Worm (Caenorhabditis elegans) whole organism, midembryonic: ENCODE results near the gene pmk-3.

Experiments
- T22C8.4 ChIP-seq: fragments of 200-800 bp; sonication (Bioruptor generic); IDR thresholded peaks from 2 replicates; pipeline ENCODE4 v1.3.6; 2022; ENCODE audit warnings: missing genetic modification characterization, missing compliant biosample characterization
- cog-1 ChIP-seq: sonication (generic microtip); optimal IDR thresholded peaks from 2 replicates; lab custom pipeline; 2016; ENCODE audit warnings: missing genetic modification characterization, missing compliant biosample characterization
- flt-1 ChIP-seq: fragments of 200-800 bp; sonication (Bioruptor generic); IDR thresholded peaks from 2 replicates; pipeline ENCODE4 v1.3.6; 2022; ENCODE audit warnings: missing genetic modification characterization, missing compliant biosample characterization
- klf-2 ChIP-seq: fragments of 200-800 bp; sonication (Bioruptor generic); conservative IDR thresholded peaks from 2 replicates; pipeline ENCODE4 v1.3.6; 2022; ENCODE audit warnings: missing genetic modification reagents, missing genetic modification characterization, missing compliant biosample characterization
- med-1 ChIP-seq: sonication (generic microtip); optimal IDR thresholded peaks from 2 replicates; lab custom pipeline; 2017; ENCODE audit warnings: missing genetic modification characterization, mild to moderate bottlenecking, missing compliant biosample characterization, antibody characterized with exemption, missing genetic modification reagents; ENCODE audit not compliant: insufficient read depth
- ref-1 ChIP-seq: fragments of 200-800 bp; sonication (Bioruptor generic); conservative IDR thresholded peaks from 2 replicates; pipeline ENCODE4 v1.3.6; 2022; ENCODE audit warnings: missing genetic modification reagents, missing genetic modification characterization, missing compliant biosample characterization
- tab-1 ChIP-seq: fragments of 200-800 bp; sonication (Bioruptor generic); IDR thresholded peaks from 2 replicates; pipeline ENCODE4 v1.3.6; 2022; ENCODE audit warnings: missing genetic modification characterization, missing compliant biosample characterization
- ztf-23 ChIP-seq: fragments of 200-800 bp; sonication (Bioruptor generic); IDR thresholded peaks from 2 replicates; pipeline ENCODE4 v1.3.6; 2022; ENCODE audit warnings: missing genetic modification reagents, missing genetic modification characterization, missing compliant biosample characterization
- ztf-29 ChIP-seq: fragments of 200-800 bp; sonication (Bioruptor generic); IDR thresholded peaks from 2 replicates; pipeline ENCODE4 v1.3.6; 2022; ENCODE audit warnings: missing genetic modification reagents, missing genetic modification characterization, missing compliant biosample characterization

pmk-3 gene

DNA sequence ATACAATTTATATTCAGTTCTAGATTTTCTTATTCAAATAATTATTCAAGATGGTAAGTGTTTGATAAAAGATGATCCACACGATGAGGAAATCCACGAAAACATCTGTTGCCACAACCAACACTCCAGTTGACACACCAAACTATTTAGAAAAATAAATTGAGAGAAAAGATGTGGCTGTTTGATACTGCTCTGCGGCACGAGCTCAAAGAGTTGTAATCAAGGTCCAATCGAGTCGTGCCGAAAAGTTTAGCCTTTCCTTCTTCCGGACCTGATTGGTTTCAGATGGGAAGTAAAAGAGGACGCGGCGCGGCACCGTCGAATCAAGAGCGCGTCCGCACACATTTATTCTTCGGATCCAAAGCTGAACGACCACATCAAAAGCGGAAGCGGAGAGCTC, 2.5 kb upstream of the pmk-3 start:
- TF ChIP-seq tab-1 (GFP tag; lab: Robert Waterston, UW): no peak
- TF ChIP-seq cog-1 (tag; lab: Kevin White, UChicago): no peak
- TF ChIP-seq ref-1: no peak
- TF ChIP-seq ztf-23: no peak
- no peak for TF ChIP-seq flt-1 (GFP tag; lab: Robert Waterston, UW)
- no peak for TF ChIP-seq T22C8.4 (GFP tag; lab: Robert Waterston, UW)
- TF ChIP-seq med-1: no peak
- no peak for TF ChIP-seq ztf-29 (GFP tag; lab: Robert Waterston, UW)
- no peak for TF ChIP-seq klf-2 (GFP tag; lab: Robert Waterston, UW)

DNA sequence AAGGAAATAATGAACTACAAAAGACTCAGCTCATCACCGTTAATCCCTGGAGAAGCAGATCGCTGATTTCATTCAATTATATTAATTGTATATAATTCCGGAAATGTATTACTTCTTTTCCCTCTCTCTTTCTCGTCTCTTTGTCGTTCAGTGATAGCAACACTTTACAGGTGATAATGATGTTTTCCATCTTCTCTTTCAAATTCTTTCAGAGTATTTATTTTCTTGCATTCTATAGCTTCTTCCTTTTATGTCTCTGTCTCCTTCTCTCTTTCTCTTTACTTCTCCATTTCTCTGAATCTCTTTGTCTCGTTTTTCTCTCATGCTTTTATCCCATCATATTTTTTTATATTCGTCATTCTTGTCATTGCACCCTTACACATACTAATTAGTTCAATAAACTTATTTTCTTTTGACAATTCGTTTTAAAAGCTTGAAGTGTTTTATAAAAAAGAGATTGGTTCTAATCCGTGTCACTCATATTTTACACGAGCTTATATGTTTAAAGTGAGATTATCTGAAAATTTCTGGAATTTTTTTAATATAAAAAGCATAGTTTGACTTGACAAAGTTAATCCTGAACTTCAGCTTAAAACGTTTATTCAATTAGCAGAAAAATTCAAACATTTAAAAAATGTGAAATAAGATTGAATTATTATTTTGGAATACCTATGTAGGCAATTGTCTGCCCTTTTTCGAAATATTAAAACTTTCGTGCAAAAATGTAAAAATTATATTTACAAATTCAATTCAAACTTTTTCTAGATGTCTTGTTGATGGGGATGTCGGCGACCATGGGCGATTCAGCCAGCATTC, 3.9 kb downstream of the pmk-3 start, which contains the start of gene pmk-2:
Gene pmk-2, plus strand, starts transcription at position 766 of the 816 bp plus-strand sequence.
- TF ChIP-seq flt-1 (GFP tag; lab: Robert Waterston, UW): no peak
- no peak for TF ChIP-seq cog-1 (tag; lab: Kevin White, UChicago)
- TF ChIP-seq ztf-29 (GFP tag; lab: Robert Waterston, UW): no peak
- no peak for TF ChIP-seq T22C8.4 (GFP tag; lab: Robert Waterston, UW)
- no peak for TF ChIP-seq ref-1
- TF ChIP-seq med-1: no peak
- no peak for TF ChIP-seq tab-1 (GFP tag; lab: Robert Waterston, UW)
- TF ChIP-seq ztf-23: no peak
- TF ChIP-seq klf-2 (GFP tag; lab: Robert Waterston, UW): no peak

DNA sequence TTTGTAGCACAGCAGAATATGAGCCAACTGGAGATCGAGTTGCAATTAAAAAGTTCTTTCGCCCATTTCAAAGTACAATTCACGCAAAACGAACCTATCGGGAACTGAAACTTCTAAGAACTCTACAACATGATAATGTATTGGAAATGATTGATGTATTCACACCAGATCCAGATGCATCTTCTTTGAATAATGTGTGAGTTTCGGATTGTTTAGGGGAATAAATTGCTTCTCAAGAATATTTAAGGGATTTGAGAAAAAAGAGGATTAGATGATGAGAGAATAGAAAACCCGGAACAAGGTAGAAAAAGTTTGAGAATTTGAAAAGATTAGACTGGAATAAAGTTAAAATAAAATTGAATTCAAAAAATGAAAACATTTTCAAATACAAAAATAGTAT, 5.3 kb downstream of the pmk-3 start:
- TF ChIP-seq tab-1 (GFP tag; lab: Robert Waterston, UW): no peak
- TF ChIP-seq ref-1: no peak
- TF ChIP-seq flt-1 (GFP tag; lab: Robert Waterston, UW): no peak
- TF ChIP-seq T22C8.4 (GFP tag; lab: Robert Waterston, UW): no peak
- no peak for TF ChIP-seq ztf-29 (GFP tag; lab: Robert Waterston, UW)
- TF ChIP-seq ztf-23: no peak
- no peak for TF ChIP-seq med-1
- TF ChIP-seq klf-2 (GFP tag; lab: Robert Waterston, UW): no peak
- TF ChIP-seq cog-1 (tag; lab: Kevin White, UChicago): no peak

DNA sequence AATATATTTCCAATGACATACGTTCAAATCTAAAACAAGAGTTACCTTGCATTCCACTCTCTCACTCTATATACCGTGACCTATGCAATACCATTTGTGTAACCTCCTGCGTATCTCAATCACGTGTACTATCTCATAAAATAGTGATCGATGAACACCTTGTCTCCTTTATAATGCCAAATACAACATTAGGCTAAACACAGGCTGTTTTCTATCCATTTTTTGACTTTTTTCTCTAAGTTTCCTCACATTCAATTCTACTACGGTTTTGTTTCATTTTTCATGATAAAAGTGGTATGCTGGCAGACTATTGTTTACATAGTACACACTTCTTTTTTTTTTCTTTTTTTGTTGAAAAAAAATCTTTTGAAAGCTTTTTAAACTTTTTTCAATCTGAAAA, 7.3 kb downstream of the pmk-3 start:
- TF ChIP-seq cog-1 (tag; lab: Kevin White, UChicago): no peak
- TF ChIP-seq med-1: no peak
- no peak for TF ChIP-seq ref-1
- TF ChIP-seq T22C8.4 (GFP tag; lab: Robert Waterston, UW): no peak
- no peak for TF ChIP-seq tab-1 (GFP tag; lab: Robert Waterston, UW)
- no peak for TF ChIP-seq flt-1 (GFP tag; lab: Robert Waterston, UW)
- TF ChIP-seq klf-2 (GFP tag; lab: Robert Waterston, UW): no peak
- no peak for TF ChIP-seq ztf-29 (GFP tag; lab: Robert Waterston, UW)
- no peak for TF ChIP-seq ztf-23

DNA sequence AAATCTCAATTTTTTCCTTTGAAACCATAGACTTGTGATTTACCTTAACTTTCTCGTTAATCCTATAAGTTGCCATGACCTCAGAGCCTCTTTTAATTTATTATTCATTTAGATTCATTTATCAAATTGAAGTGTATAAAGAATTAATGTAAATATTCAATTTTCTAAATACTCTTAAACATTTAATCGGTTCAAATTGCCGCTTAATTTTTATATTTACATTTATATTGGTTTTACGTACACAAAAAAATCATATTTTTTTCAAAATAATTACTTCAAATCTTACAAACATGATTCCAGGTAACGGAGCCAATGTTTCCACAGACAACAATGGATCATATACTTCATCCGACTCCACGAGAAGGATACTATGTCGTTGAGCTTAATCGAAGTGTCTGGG, 9.5 kb downstream of the pmk-3 start, which contains the start of gene pmk-1:
Gene pmk-1, plus strand, starts transcription at position 301 of the 400 bp plus-strand sequence.
- no peak for TF ChIP-seq ztf-29 (GFP tag; lab: Robert Waterston, UW)

DNA sequence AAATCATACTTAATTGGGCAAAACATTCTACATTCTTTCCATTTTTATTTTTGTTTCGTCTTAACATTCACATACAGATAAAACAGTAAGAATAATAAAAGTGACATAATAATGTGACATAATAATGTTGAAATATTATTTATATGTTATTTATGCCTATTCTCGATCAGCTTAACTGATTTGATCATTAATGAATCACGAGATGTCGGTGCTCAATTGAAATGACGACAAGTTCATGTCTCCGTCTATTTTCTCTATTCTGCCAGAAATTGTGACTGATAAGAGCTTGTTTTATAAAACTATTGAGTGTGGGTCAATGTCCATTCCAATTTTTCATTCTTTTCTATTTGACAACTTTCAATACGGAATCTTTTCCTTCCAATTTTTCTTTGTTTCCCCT, 12.7 kb downstream of the pmk-3 start:
- TF ChIP-seq klf-2 (GFP tag; lab: Robert Waterston, UW) (no peak), ztf-23 (no peak), med-1 (no peak), ztf-29 (GFP tag; lab: Robert Waterston, UW) (no peak), tab-1 (GFP tag; lab: Robert Waterston, UW) (no peak), flt-1 (GFP tag; lab: Robert Waterston, UW) (no peak), T22C8.4 (GFP tag; lab: Robert Waterston, UW) (no peak), cog-1 (tag; lab: Kevin White, UChicago) (no peak), ref-1 (no peak)

DNA sequence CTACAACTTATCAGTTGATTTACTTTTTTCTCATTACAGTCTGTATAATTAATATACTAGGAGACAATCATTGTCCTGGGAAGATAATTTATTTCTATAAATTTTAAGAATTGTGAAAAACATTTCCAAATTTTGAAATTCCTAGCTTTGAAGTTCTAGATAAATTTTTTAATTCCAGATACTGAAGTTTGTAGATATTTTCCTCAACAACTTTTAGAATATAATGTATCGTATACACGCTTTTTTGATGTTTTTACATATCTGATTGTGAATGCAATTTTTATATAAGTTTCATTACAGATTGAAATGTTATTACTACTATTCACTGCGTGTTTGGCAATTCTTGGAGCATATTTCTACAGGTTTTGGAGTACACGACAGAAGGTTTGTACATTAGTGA, 13.1 kb downstream of the pmk-3 start, which contains the start of gene faah-2:
Gene faah-2, plus strand, starts transcription at position 301 of the 400 bp plus-strand sequence.
- no peak for TF ChIP-seq T22C8.4 (GFP tag; lab: Robert Waterston, UW)
- no peak for TF ChIP-seq ztf-23
- no peak for TF ChIP-seq ref-1
- TF ChIP-seq tab-1 (GFP tag; lab: Robert Waterston, UW): no peak
- TF ChIP-seq cog-1 (tag; lab: Kevin White, UChicago): no peak
- no peak for TF ChIP-seq klf-2 (GFP tag; lab: Robert Waterston, UW)
- TF ChIP-seq ztf-29 (GFP tag; lab: Robert Waterston, UW): no peak
- TF ChIP-seq flt-1 (GFP tag; lab: Robert Waterston, UW): no peak
- no peak for TF ChIP-seq med-1

DNA sequence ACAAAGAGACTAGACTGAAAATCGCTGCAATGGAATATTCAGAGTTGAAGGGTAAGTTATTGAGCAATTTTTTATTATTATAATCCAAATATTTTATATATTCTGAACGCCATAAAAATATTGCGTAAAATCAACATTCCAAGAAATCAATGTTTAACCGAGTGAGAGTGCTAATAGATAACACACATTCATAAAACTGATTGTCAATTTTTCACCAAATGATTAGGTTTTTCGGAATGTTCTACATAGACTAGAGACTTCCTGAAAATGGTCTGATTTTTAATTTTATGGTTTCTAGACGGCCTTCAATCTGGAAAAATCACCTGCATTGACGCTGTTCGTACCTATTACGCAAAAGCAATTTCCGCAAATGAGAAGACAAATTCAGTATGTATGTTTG, 13.7 kb downstream of the pmk-3 start:
- TF ChIP-seq med-1 (no peak), ztf-29 (GFP tag; lab: Robert Waterston, UW) (no peak), tab-1 (GFP tag; lab: Robert Waterston, UW) (no peak), flt-1 (GFP tag; lab: Robert Waterston, UW) (no peak), ztf-23 (no peak), ref-1 (no peak), cog-1 (tag; lab: Kevin White, UChicago) (no peak), klf-2 (GFP tag; lab: Robert Waterston, UW) (no peak), T22C8.4 (GFP tag; lab: Robert Waterston, UW) (no peak)

DNA sequence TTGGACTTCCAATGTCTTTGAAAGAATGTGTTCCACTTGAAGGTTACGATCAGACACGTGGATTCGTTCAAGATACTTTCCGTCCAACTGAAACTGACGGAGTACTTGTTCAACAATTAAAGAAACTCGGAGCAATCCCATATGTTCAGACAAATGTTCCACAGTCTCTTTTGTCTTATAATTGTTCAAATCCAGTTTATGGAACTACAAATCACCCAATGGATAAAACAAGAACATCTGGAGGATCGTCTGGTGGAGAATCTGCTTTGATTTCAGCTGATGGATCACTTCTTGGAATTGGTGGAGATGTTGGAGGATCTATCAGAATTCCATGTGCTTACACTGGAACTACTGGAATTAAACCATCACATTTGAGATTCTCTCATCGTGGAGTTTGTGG, 14.1 kb downstream of the pmk-3 start:
- TF ChIP-seq ref-1 (no peak), cog-1 (tag; lab: Kevin White, UChicago) (no peak), tab-1 (GFP tag; lab: Robert Waterston, UW) (no peak), klf-2 (GFP tag; lab: Robert Waterston, UW) (no peak), flt-1 (GFP tag; lab: Robert Waterston, UW) (no peak), ztf-23 (no peak), med-1 (no peak), T22C8.4 (GFP tag; lab: Robert Waterston, UW) (no peak), ztf-29 (GFP tag; lab: Robert Waterston, UW) (no peak)
